Worm (Caenorhabditis elegans): ENCODE measurements around the gene oac-56.

The oac-56 gene

DNA sequence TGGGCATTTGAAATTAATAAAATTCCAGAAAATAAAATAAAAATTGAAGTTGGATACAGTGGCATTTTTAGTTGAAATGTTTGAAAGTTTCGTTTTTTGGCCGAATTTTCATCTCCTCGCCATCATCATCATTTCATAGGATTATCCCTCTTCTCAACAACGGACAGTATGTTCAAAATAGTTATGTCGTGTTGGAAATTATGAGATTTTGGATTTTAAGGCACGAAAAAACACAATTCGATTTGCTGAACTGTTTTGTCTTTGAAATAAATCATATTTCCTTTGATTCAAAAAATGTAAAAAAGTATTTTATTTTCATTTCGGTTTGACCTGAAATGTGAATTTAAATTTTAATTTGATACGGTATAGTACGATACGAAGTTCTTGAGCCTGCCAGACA is 6.8 kb downstream of the oac-56 start, which contains the start of gene srlf-28:
srlf-28 (minus strand) TSS at position 101 of the 400 bp plus-strand sequence.
- no peak for TF ChIP-seq nhr-48 (tag; optimal IDR thresholded peaks at IDR 0.05)
- TF ChIP-seq php-3 (GFP tag; IDR thresholded peaks at IDR 0.05), result no peak
- TF ChIP-seq mxl-3 (GFP tag; optimal IDR thresholded peaks at IDR 0.05), result no peak
- no peak for TF ChIP-seq nhr-41 (GFP tag; IDR thresholded peaks at IDR 0.05)
- TF ChIP-seq unc-62 (GFP tag; optimal IDR thresholded peaks at IDR 0.05 in 1 of 2), result no peak
- no peak for TF ChIP-seq unc-62 (tag; optimal IDR thresholded peaks at IDR 0.05)
- TF ChIP-seq dpl-1 (GFP tag; optimal IDR thresholded peaks at IDR 0.05), result no peak
- no peak for TF ChIP-seq mes-2 (tag; optimal IDR thresholded peaks at IDR 0.05; ENCODE audit: poor library complexity, severe bottlenecking)
- TF ChIP-seq nhr-28 (tag; optimal IDR thresholded peaks at IDR 0.05), result no peak
- no peak for TF ChIP-seq jun-1 (tag; optimal IDR thresholded peaks at IDR 0.05)

DNA sequence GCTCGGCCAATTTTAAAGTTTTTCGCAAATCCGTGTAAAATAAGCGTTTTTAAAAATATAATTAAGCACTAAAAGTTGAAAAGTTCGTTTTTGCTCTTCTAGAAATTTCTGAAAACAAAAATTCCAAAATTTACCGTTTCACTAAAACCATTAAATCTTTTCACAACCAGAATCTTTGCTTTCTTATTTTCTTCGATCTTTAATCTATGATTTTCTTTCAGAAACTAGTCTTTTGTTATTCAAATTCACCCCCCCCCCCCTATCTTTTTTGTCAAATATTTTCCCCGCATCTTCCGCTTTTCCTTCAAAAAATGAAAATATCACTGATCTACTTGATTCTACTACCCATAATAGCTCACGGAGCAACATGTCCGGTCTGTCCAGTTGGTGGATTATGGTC is 10.9 kb downstream of the oac-56 start, which contains the start of gene Y67A10A.11:
Y67A10A.11 (plus strand) TSS at position 301 of the 400 bp plus-strand sequence.
- TF ChIP-seq snpc-4 (tag; optimal IDR thresholded peaks at IDR 0.05), result no peak
- no peak for TF ChIP-seq egl-27 (tag; optimal IDR thresholded peaks at IDR 0.05)
- TF ChIP-seq ztf-11 (tag; optimal IDR thresholded peaks at IDR 0.05), result no peak
- no peak for TF ChIP-seq snpc-1.2 (GFP tag; IDR thresholded peaks at IDR 0.05)
- no peak for TF ChIP-seq cey-2 (tag; optimal IDR thresholded peaks at IDR 0.05; ENCODE audit: borderline replicate concordance, insufficient read depth)
- TF ChIP-seq zfp-2 (tag; optimal IDR thresholded peaks at IDR 0.05), result no peak
- TF ChIP-seq ceh-62 (tag; optimal IDR thresholded peaks at IDR 0.05), result no peak
- no peak for TF ChIP-seq zfp-3 (GFP tag; conservative IDR thresholded peaks at IDR 0.05)
- no peak for TF ChIP-seq unc-39 (tag; optimal IDR thresholded peaks at IDR 0.05)
- no peak for TF ChIP-seq vab-7 (GFP tag; IDR thresholded peaks at IDR 0.05)
- no peak for TF ChIP-seq R02D3.7 (tag; optimal IDR thresholded peaks at IDR 0.05)
- TF ChIP-seq spr-1 (tag; optimal IDR thresholded peaks at IDR 0.05), result no peak
- TF ChIP-seq zip-11 (GFP tag; IDR thresholded peaks at IDR 0.05), result no peak
- no peak for TF ChIP-seq gei-8 (GFP tag; optimal IDR thresholded peaks at IDR 0.05)
- no peak for TF ChIP-seq tra-1 (GFP tag; IDR thresholded peaks at IDR 0.05)
- no peak for TF ChIP-seq D1046.2 (GFP tag; IDR thresholded peaks at IDR 0.05)
- no peak for TF ChIP-seq nhr-77 (tag; optimal IDR thresholded peaks at IDR 0.05)

DNA sequence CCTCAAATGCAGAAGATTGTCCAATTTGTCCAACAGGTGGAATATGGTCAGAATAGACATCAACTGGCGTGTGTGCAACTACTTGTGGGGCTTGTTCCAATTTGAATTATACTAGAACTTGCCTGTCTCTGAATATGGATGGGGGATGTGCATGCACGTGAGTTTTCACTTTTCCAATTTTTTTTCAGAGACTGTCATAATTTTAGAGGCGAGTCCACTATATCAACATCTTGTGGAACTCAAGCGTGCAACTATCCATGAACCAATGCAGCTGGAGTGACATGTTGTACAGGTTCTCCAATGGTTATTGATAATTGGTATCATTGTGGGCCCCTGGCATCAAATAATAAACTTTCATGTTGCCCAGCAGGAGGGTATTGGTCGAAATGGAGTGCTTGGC is 12.8 kb downstream of the oac-56 start, which contains the start of gene Y67A10A.2:
Y67A10A.2 (plus strand) TSS at position 301 of the 400 bp plus-strand sequence.
- TF ChIP-seq Y5F2A.4 (GFP tag; optimal IDR thresholded peaks at IDR 0.05) (no peak), aha-1 (tag) (no peak), R02D3.7 (tag; optimal IDR thresholded peaks at IDR 0.05) (no peak), T20F7.1 (GFP tag; optimal IDR thresholded peaks at IDR 0.05) (no peak), nhr-111 (GFP tag; optimal IDR thresholded peaks at IDR 0.05) (no peak), egl-43 (GFP tag; IDR thresholded peaks at IDR 0.05) (no peak), duxl-1 (tag; optimal IDR thresholded peaks at IDR 0.05; ENCODE audit: poor library complexity) (no peak), nhr-77 (tag; optimal IDR thresholded peaks at IDR 0.05) (no peak), Y75B8A.6 (GFP tag; IDR thresholded peaks at IDR 0.05) (no peak), mxl-2 (GFP tag; conservative IDR thresholded peaks at IDR 0.05) (no peak)

DNA sequence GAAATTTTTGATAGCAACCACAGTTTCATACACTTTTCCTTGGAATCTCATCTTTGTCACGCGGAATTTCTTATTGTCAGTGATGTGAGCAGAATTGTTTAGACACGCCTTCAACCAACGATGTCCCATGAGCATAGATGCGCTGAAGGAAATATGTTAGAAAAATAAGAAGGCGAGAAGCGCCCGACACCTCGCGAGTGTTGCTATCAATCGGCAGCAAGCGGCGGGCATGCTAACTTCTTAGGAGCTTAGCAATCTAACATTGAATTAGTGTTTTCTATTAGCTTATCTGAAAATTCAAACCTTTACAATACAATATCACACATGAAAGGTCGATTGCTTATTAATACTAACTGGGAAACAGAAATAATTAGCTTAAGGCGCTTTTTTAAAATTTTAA is 14.8 kb downstream of the oac-56 start:
- TF ChIP-seq lin-1 (GFP tag; IDR thresholded peaks at IDR 0.05) (no peak), Y48G9A.11 (GFP tag; IDR thresholded peaks at IDR 0.05) (no peak), snpc-4 (tag; optimal IDR thresholded peaks at IDR 0.05) (no peak), rbr-2 (tag; optimal IDR thresholded peaks at IDR 0.05) (no peak), nhr-102 (tag; optimal IDR thresholded peaks at IDR 0.05) (no peak), daf-19 (GFP tag; conservative IDR thresholded peaks at IDR 0.05) (no peak), T26A8.4 (GFP tag; IDR thresholded peaks at IDR 0.05) (no peak), spr-3 (GFP tag; optimal IDR thresholded peaks at IDR 0.05) (no peak), mxl-2 (GFP tag; conservative IDR thresholded peaks at IDR 0.05) (no peak), zip-2 (tag; optimal IDR thresholded peaks at IDR 0.05) (no peak), ZK337.2 (GFP tag; IDR thresholded peaks at IDR 0.05) (no peak), duxl-1 (tag; optimal IDR thresholded peaks at IDR 0.05; ENCODE audit: poor library complexity) (no peak)
